Worm (Caenorhabditis elegans): Measurements from ENCODE around the gene C49A9.4.

DNA sequence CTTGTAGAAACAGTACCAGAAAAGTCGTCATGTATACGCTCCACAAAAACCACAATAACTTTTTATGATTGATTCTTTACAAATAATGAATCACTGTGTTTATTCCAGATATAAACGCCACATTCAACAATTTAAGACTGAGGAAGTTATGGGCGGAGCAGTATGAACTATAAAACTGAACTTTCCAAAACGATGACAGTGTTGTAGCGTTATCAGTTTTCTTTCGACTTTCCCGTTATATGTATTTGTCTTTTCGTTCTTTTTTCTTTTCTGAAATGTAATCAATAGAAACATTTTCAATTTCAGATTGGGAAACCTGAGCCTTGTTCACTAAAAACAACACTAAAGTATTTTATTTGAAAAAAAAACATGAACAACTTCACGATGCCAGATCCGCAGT is 2.4 kb upstream of the C49A9.4 start, which contains the start of gene C49A9.9:
- TF ChIP-seq nhr-28 (tag; optimal IDR thresholded peaks at IDR 0.05) = no peak
- TF ChIP-seq lir-3 (tag; optimal IDR thresholded peaks at IDR 0.05; ENCODE audit: poor library complexity) = no peak
- no peak for TF ChIP-seq jun-1 (tag; optimal IDR thresholded peaks at IDR 0.05)
- TF ChIP-seq ama-1 (optimal IDR thresholded peaks at IDR 0.05) = no peak
- TF ChIP-seq Y116A8C.19 (tag; optimal IDR thresholded peaks at IDR 0.05; ENCODE audit: borderline replicate concordance) = no peak
- no peak for TF ChIP-seq tbx-2 (tag; optimal IDR thresholded peaks at IDR 0.05)
- TF ChIP-seq elt-3 (tag; optimal IDR thresholded peaks at IDR 0.05) = no peak
- no peak for TF ChIP-seq rnt-1 (tag; optimal IDR thresholded peaks at IDR 0.05)

Data from whole organism, L1 larva.